Fruit fly (Drosophila melanogaster): Measurements from ENCODE around the gene Ent2.

Gene Ent2

DNA sequence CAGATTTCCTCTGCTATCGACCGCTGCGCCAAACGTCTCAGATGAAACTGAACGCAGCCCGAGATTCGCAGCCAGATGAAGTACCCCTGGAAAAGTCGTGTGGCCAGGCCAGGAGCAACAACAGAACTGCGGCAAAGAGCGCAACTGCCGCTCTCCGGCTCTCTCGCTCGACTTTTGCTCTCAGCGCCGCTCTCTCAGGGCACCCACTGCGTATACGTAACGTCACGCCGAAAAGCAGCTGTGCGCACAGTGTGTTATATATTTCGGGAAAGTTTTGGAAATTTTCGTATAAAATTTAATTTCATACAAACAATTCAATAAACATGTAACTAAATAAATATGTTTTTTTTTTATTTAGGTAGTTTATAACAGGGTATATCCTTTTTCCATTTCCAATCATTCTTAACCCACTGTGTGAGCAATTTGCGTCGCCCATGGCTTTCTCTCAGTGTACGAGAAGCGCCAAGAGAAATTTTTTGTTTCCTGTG is 38.9 kb downstream of the Ent2 start, which contains the start of gene Dpp10 (continued):
- TF ChIP-seq CG7839 (tag; optimal IDR thresholded peaks at IDR 0.05): peak; percentile 94
- peak; percentile 86 for TF ChIP-seq tio (GFP tag; optimal IDR thresholded peaks at IDR 0.05)
- peak; percentile 93 for TF ChIP-seq HLH54F (GFP tag; optimal IDR thresholded peaks at IDR 0.05)
- TF ChIP-seq Doc3 (GFP tag; IDR thresholded peaks at IDR 0.05; ENCODE audit: partially characterized antibody): no peak
- peak; percentile 91 for TF ChIP-seq CG10209 (GFP tag; optimal IDR thresholded peaks at IDR 0.05)
- peak; percentile 96 for TF ChIP-seq CG13424 (tag; optimal IDR thresholded peaks at IDR 0.05)
- TF ChIP-seq croc (GFP tag; conservative IDR thresholded peaks at IDR 0.05): peak; percentile 82; the same call in 2 of the 3 replicates
- peak; percentile 87 for TF ChIP-seq Oli (tag; optimal IDR thresholded peaks at IDR 0.05)
- no peak for TF ChIP-seq CG16813 (GFP tag; IDR thresholded peaks at IDR 0.05; ENCODE audit: partially characterized antibody)
- peak; percentile 77 for TF ChIP-seq ara (GFP tag; IDR thresholded peaks at IDR 0.05)
- no peak for TF ChIP-seq CG15479 (GFP tag; optimal IDR thresholded peaks at IDR 0.05)
- no peak for TF ChIP-seq CG2129 (GFP tag; IDR thresholded peaks at IDR 0.05; ENCODE audit: partially characterized antibody)
- peak; percentile 86 for TF ChIP-seq Chrac-16 (GFP tag; optimal IDR thresholded peaks at IDR 0.05)
- TF ChIP-seq CG1603 (tag; optimal IDR thresholded peaks at IDR 0.05): peak; percentile 78
- TF ChIP-seq CG8924 (tag; optimal IDR thresholded peaks at IDR 0.05): peak; percentile 90
- TF ChIP-seq Fer3 (tag; optimal IDR thresholded peaks at IDR 0.05): peak; percentile 93
- TF ChIP-seq BtbVII (GFP tag; optimal IDR thresholded peaks at IDR 0.05): peak; percentile 91
- TF ChIP-seq HHEX (GFP tag; optimal IDR thresholded peaks at IDR 0.05): peak; percentile 93
- peak; percentile 88 for TF ChIP-seq org-1 (GFP tag; optimal IDR thresholded peaks at IDR 0.05)
- TF ChIP-seq kay (GFP tag; optimal IDR thresholded peaks at IDR 0.05): peak; percentile 72
- no peak for TF ChIP-seq Opbp (GFP tag; IDR thresholded peaks at IDR 0.05; ENCODE audit: partially characterized antibody)
- TF ChIP-seq Drgx (GFP tag; IDR thresholded peaks at IDR 0.05): peak; percentile 93
- peak; percentile 92 for TF ChIP-seq cas (GFP tag; IDR thresholded peaks at IDR 0.05)
- peak; percentile 12 for TF ChIP-seq trem (tag; optimal IDR thresholded peaks at IDR 0.05)
- peak; percentile 78 for TF ChIP-seq nmo (GFP tag; optimal IDR thresholded peaks at IDR 0.05)
- TF ChIP-seq Dad (GFP tag; optimal IDR thresholded peaks at IDR 0.05): peak; percentile 91
- peak; percentile 91 for TF ChIP-seq CG12659 (GFP tag; optimal IDR thresholded peaks at IDR 0.05)
- TF ChIP-seq pan (optimal IDR thresholded peaks at IDR 0.05): no peak
- peak in 1 of 2 experiments; percentile 97 for TF ChIP-seq pan (GFP tag; optimal IDR thresholded peaks at IDR 0.05 in 1 of 2, IDR thresholded peaks at IDR 0.05 in 1 of 2)
- TF ChIP-seq shn (GFP tag; optimal IDR thresholded peaks at IDR 0.05): peak; percentile 81
- TF ChIP-seq CG18262 (tag; optimal IDR thresholded peaks at IDR 0.05): peak; percentile 71
- TF ChIP-seq CG11723 (GFP tag; optimal IDR thresholded peaks at IDR 0.05): peak; percentile 59
- TF ChIP-seq fd64A (GFP tag; optimal IDR thresholded peaks at IDR 0.05): peak; percentile 36
- TF ChIP-seq crol (GFP tag; IDR thresholded peaks at IDR 0.05): no peak
- no peak for TF ChIP-seq lola (GFP tag; optimal IDR thresholded peaks at IDR 0.05)
- TF ChIP-seq luna (GFP tag; optimal IDR thresholded peaks at IDR 0.05): peak; percentile 62
- TF ChIP-seq chn (GFP tag; optimal IDR thresholded peaks at IDR 0.05): peak; percentile 88
- TF ChIP-seq CG16815 (GFP tag; optimal IDR thresholded peaks at IDR 0.05): peak; percentile 70
- peak; percentile 71 for TF ChIP-seq mirr (GFP tag; optimal IDR thresholded peaks at IDR 0.05)
- TF ChIP-seq CG12219 (GFP tag; optimal IDR thresholded peaks at IDR 0.05): peak; percentile 86
- TF ChIP-seq NFAT (GFP tag; IDR thresholded peaks at IDR 0.05): peak; percentile 93
- no peak for TF ChIP-seq zen2 (GFP tag; IDR thresholded peaks at IDR 0.05; ENCODE audit: partially characterized antibody)
- TF ChIP-seq nom (GFP tag; optimal IDR thresholded peaks at IDR 0.05): peak; percentile 11
- peak; percentile 95 for TF ChIP-seq CG14050 (GFP tag; IDR thresholded peaks at IDR 0.05)
- TF ChIP-seq CG42726 (GFP tag; IDR thresholded peaks at IDR 0.05; ENCODE audit: partially characterized antibody): no peak
- TF ChIP-seq tap (tag; optimal IDR thresholded peaks at IDR 0.05): peak; percentile 79
- peak; percentile 67 for TF ChIP-seq nerfin-1 (tag; optimal IDR thresholded peaks at IDR 0.05)
- peak; percentile 89 for TF ChIP-seq CG7357 (GFP tag; IDR thresholded peaks at IDR 0.05)
- TF ChIP-seq ro (GFP tag; IDR thresholded peaks at IDR 0.05): peak; percentile 82

Measured in whole organism, embryonic.